Worm (Caenorhabditis elegans) whole organism, L1 larva: ENCODE measurements around the gene mrpl-53.

Source experiments
- C34B4.2 ChIP-seq: sonication (generic microtip); optimal IDR thresholded peaks from 2 replicates; lab custom pipeline; 2017; ENCODE audit warnings: mild to moderate bottlenecking, missing genetic modification characterization, missing compliant biosample characterization
- Y116A8C.19 ChIP-seq: sonication (generic microtip); optimal IDR thresholded peaks from 2 replicates; lab custom pipeline; 2016; ENCODE audit warnings: missing compliant biosample characterization, missing genetic modification characterization, borderline replicate concordance
- aha-1 ChIP-seq: fragments of 150-350 bp; optimal IDR thresholded peaks from 2 replicates; lab custom pipeline; 2014; ENCODE audit warnings: missing biosample characterization, missing genetic modification characterization
- aly-2 ChIP-seq: fragments of 150-350 bp; optimal IDR thresholded peaks from 2 replicates; lab custom pipeline; 2014; ENCODE audit warnings: missing biosample characterization, missing genetic modification characterization
- ama-1 ChIP-seq: fragments of 150-350 bp; optimal IDR thresholded peaks from 2 replicates; lab custom pipeline; 2014
- ceh-63 ChIP-seq: fragments of 200-800 bp; sonication (Bioruptor generic); optimal IDR thresholded peaks from 2 replicates; lab custom pipeline; 2018; ENCODE audit warnings: mild to moderate bottlenecking, missing genetic modification characterization, missing compliant biosample characterization
- ceh-8 ChIP-seq: fragments of 200-800 bp; sonication (Bioruptor generic); optimal IDR thresholded peaks from 2 replicates; lab custom pipeline; 2018; ENCODE audit warnings: mild to moderate bottlenecking, missing genetic modification characterization, moderate library complexity, missing compliant biosample characterization
- ceh-82 ChIP-seq, 3 experiments: fragments of 150-350 bp in 1 of 3; sonication (generic microtip) in 2 of 3; optimal IDR thresholded peaks; 2 replicates each; lab custom pipeline; 2014 to 2017; ENCODE audit warnings: missing biosample characterization in 3 of 3, missing genetic modification characterization in 3 of 3
- ceh-88 ChIP-seq: fragments of 200-800 bp; sonication (Bioruptor generic); IDR thresholded peaks from 2 replicates; pipeline ENCODE4 v1.3.6; 2022; ENCODE audit warnings: missing genetic modification characterization, missing compliant biosample characterization
- ceh-90 ChIP-seq: sonication (generic microtip); optimal IDR thresholded peaks from 2 replicates; lab custom pipeline; 2016; ENCODE audit warnings: missing genetic modification characterization, missing compliant biosample characterization
- dpl-1 ChIP-seq, 3 experiments: fragments of 150-350 bp in 2 of 3; sonication (generic microtip) in 1 of 3; optimal IDR thresholded peaks; 2 replicates each; lab custom pipeline; 2014 to 2017; ENCODE audit warnings: missing biosample characterization in 3 of 3, missing genetic modification characterization in 3 of 3, missing genetic modification reagents in 3 of 3
- dsc-1 ChIP-seq: sonication (generic microtip); optimal IDR thresholded peaks from 2 replicates; lab custom pipeline; 2016; ENCODE audit warnings: mild to moderate bottlenecking, missing genetic modification characterization, missing compliant biosample characterization
- efl-3 ChIP-seq: fragments of 200-800 bp; sonication (Bioruptor generic); optimal IDR thresholded peaks from 2 replicates; lab custom pipeline; 2018; ENCODE audit warnings: mild to moderate bottlenecking, missing genetic modification characterization, missing compliant biosample characterization
- elt-3 ChIP-seq, 6 experiments: fragments of 150-350 bp in 1 of 6; sonication (generic microtip); optimal IDR thresholded peaks; 2 replicates each; lab custom pipeline; 2017 to 2018; ENCODE audit warnings: missing biosample characterization in 6 of 6, missing genetic modification characterization in 6 of 6, inconsistent platforms in 1 of 6
- fkh-10 ChIP-seq: sonication (generic microtip); optimal IDR thresholded peaks from 2 replicates; lab custom pipeline; 2017; ENCODE audit warnings: missing biosample characterization, missing genetic modification reagents, missing genetic modification characterization
- fos-1 ChIP-seq: fragments of 150-350 bp; optimal IDR thresholded peaks from 2 replicates; lab custom pipeline; 2014; ENCODE audit warnings: missing biosample characterization, missing genetic modification characterization
- hlh-17 ChIP-seq: fragments of 200-800 bp; sonication (Bioruptor generic); optimal IDR thresholded peaks from 2 replicates; lab custom pipeline; 2018; ENCODE audit warnings: missing genetic modification characterization, mild to moderate bottlenecking, missing compliant biosample characterization, moderate library complexity, borderline replicate concordance
- hlh-4 ChIP-seq: sonication (generic microtip); optimal IDR thresholded peaks from 2 replicates; lab custom pipeline; 2016; ENCODE audit warnings: mild to moderate bottlenecking, missing genetic modification characterization, missing compliant biosample characterization
- hpl-2 ChIP-seq: fragments of 150-350 bp; optimal IDR thresholded peaks from 2 replicates; lab custom pipeline; 2014; ENCODE audit warnings: missing biosample characterization, missing genetic modification reagents, missing genetic modification characterization
- irx-1 ChIP-seq: sonication (generic microtip); optimal IDR thresholded peaks from 2 replicates; lab custom pipeline; 2016; ENCODE audit warnings: missing genetic modification characterization, missing compliant biosample characterization
- isw-1 ChIP-seq: fragments of 200-800 bp; sonication (Bioruptor generic); IDR thresholded peaks from 2 replicates; pipeline ENCODE4 v1.3.6; 2022; ENCODE audit warnings: missing genetic modification characterization, missing compliant biosample characterization
- jun-1 ChIP-seq: fragments of 150-350 bp; optimal IDR thresholded peaks from 2 replicates; lab custom pipeline; 2014; ENCODE audit warnings: missing biosample characterization, missing genetic modification reagents, missing genetic modification characterization
- lin-13 ChIP-seq: fragments of 150-350 bp; optimal IDR thresholded peaks from 2 replicates; lab custom pipeline; 2014; ENCODE audit warnings: missing biosample characterization, missing genetic modification reagents, missing genetic modification characterization
- lin-15B ChIP-seq: fragments of 150-350 bp; sonication (generic microtip); optimal IDR thresholded peaks from 3 replicates; lab custom pipeline; 2014; ENCODE audit warnings: missing biosample characterization, missing genetic modification characterization
- lin-35 ChIP-seq, 2 experiments: fragments of 150-350 bp; optimal IDR thresholded peaks; 2 replicates each; lab custom pipeline; 2014; ENCODE audit warnings: missing biosample characterization in 2 of 2, missing genetic modification characterization in 2 of 2, missing genetic modification reagents in 2 of 2
- lin-39 ChIP-seq: fragments of 150-350 bp; optimal IDR thresholded peaks from 2 replicates; lab custom pipeline; 2014; ENCODE audit warnings: missing biosample characterization, missing genetic modification reagents, missing genetic modification characterization
- lir-3 ChIP-seq: sonication (generic microtip); optimal IDR thresholded peaks from 2 replicates; lab custom pipeline; 2016; ENCODE audit warnings: mild to moderate bottlenecking, missing genetic modification characterization, moderate library complexity, missing compliant biosample characterization; ENCODE audit not compliant: poor library complexity
- lsy-2 ChIP-seq, 2 experiments: fragments of 150-350 bp; optimal IDR thresholded peaks; 2 replicates each; lab custom pipeline; 2014; ENCODE audit warnings: missing biosample characterization in 2 of 2, missing genetic modification characterization in 2 of 2
- mef-2 ChIP-seq: fragments of 150-350 bp; optimal IDR thresholded peaks from 2 replicates; lab custom pipeline; 2014; ENCODE audit warnings: missing biosample characterization, missing genetic modification characterization
- nhr-12 ChIP-seq: sonication (generic microtip); optimal IDR thresholded peaks from 2 replicates; lab custom pipeline; 2017; ENCODE audit warnings: missing biosample characterization, missing genetic modification characterization
- nhr-19 ChIP-seq: fragments of 200-800 bp; sonication (Bioruptor generic); conservative IDR thresholded peaks from 2 replicates; pipeline ENCODE4 v1.3.6; 2022; ENCODE audit warnings: missing genetic modification characterization, missing compliant biosample characterization
- nhr-71 ChIP-seq: sonication (generic microtip); optimal IDR thresholded peaks from 2 replicates; lab custom pipeline; 2016; ENCODE audit warnings: mild to moderate bottlenecking, missing genetic modification characterization, moderate library complexity, missing compliant biosample characterization
- nhr-90 ChIP-seq: sonication (generic microtip); optimal IDR thresholded peaks from 2 replicates; lab custom pipeline; 2016; ENCODE audit warnings: mild to moderate bottlenecking, missing genetic modification characterization, missing compliant biosample characterization; ENCODE audit not compliant: poor library complexity
- pax-3 ChIP-seq: fragments of 200-800 bp; sonication (Bioruptor generic); optimal IDR thresholded peaks from 2 replicates; lab custom pipeline; 2018; ENCODE audit warnings: mild to moderate bottlenecking, missing genetic modification characterization, moderate library complexity, missing compliant biosample characterization
- pqm-1 ChIP-seq: sonication (generic microtip); optimal IDR thresholded peaks from 3 replicates; lab custom pipeline; 2017; ENCODE audit warnings: missing biosample characterization, missing genetic modification characterization
- snu-23 ChIP-seq: sonication (generic microtip); optimal IDR thresholded peaks from 2 replicates; lab custom pipeline; 2016; ENCODE audit warnings: missing genetic modification characterization, missing compliant biosample characterization
- sptf-1 ChIP-seq: fragments of 150-350 bp; optimal IDR thresholded peaks from 2 replicates; lab custom pipeline; 2014; ENCODE audit warnings: missing biosample characterization, missing genetic modification characterization
- sup-37 ChIP-seq: fragments of 200-800 bp; sonication (Bioruptor generic); optimal IDR thresholded peaks from 2 replicates; lab custom pipeline; 2018; ENCODE audit warnings: mild to moderate bottlenecking, missing genetic modification characterization, missing compliant biosample characterization
- swsn-7 ChIP-seq: sonication (generic microtip); optimal IDR thresholded peaks from 2 replicates; lab custom pipeline; 2016; ENCODE audit warnings: missing genetic modification characterization, missing compliant biosample characterization
- tbx-2 ChIP-seq: sonication (generic microtip); optimal IDR thresholded peaks from 2 replicates; lab custom pipeline; 2016; ENCODE audit warnings: missing genetic modification characterization, missing compliant biosample characterization
- unc-130 ChIP-seq: fragments of 150-350 bp; optimal IDR thresholded peaks from 2 replicates; lab custom pipeline; 2017; ENCODE audit warnings: missing biosample characterization, missing genetic modification characterization, inconsistent platforms
- unc-30 ChIP-seq: sonication (generic microtip); optimal IDR thresholded peaks from 2 replicates; lab custom pipeline; 2017; ENCODE audit warnings: missing biosample characterization, missing genetic modification characterization
- unc-62 ChIP-seq: fragments of 150-350 bp; optimal IDR thresholded peaks from 2 replicates; lab custom pipeline; 2014; ENCODE audit warnings: missing biosample characterization, missing genetic modification reagents, missing genetic modification characterization
- unc-86 ChIP-seq: sonication (generic microtip); optimal IDR thresholded peaks from 2 replicates; lab custom pipeline; 2016; ENCODE audit warnings: missing genetic modification characterization, missing compliant biosample characterization
- vab-15 ChIP-seq: sonication (generic microtip); optimal IDR thresholded peaks from 2 replicates; lab custom pipeline; 2017; ENCODE audit warnings: missing genotype, mild to moderate bottlenecking, missing genetic modification characterization, missing compliant biosample characterization
- xbp-1 ChIP-seq: sonication (generic microtip); optimal IDR thresholded peaks from 2 replicates; lab custom pipeline; 2016; ENCODE audit warnings: missing genetic modification characterization, missing compliant biosample characterization
- zag-1 ChIP-seq: fragments of 150-350 bp; optimal IDR thresholded peaks from 2 replicates; lab custom pipeline; 2014; ENCODE audit warnings: missing biosample characterization, missing genetic modification characterization
- ztf-4 ChIP-seq: fragments of 150-350 bp; optimal IDR thresholded peaks from 2 replicates; lab custom pipeline; 2014; ENCODE audit warnings: missing biosample characterization, missing genetic modification characterization

The mrpl-53 gene

DNA sequence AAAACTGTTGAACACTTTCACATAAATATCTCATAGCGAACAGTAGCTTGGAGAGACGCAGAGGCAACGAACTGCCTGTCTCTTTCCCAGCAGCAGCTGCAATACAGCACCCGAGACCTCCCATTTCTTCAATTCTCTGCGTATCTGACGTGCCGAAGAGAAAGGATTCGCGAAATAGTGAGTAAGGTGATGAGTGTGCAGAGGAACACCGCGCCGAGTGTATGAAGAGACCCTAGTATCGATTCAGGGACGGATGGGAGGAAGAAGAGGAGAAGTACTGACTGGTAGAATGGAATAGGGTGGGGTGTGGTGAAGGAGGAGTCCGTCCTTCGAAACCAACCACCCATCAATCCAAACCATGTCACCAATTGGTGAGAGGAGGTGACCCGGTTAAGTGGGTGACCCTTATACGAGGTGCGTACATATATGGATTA, 48.7 kb downstream of the mrpl-53 start (continued):
- TF ChIP-seq xbp-1 (tag; lab: Kevin White, UChicago) (peak; percentile 55), zag-1 (tag; lab: Kevin White, UChicago) (no peak), unc-62 (GFP tag; lab: Kevin White, UChicago) (no peak), snu-23 (GFP tag; lab: Kevin White, UChicago) (peak; percentile 78), aha-1 (tag; lab: Kevin White, UChicago) (no peak), ceh-88 (GFP tag; lab: Robert Waterston, UW) (no peak), unc-130 (tag; lab: Kevin White, UChicago) (no peak), nhr-19 (GFP tag; lab: Robert Waterston, UW) (peak; percentile 60), vab-15 (tag; lab: Kevin White, UChicago) (peak; percentile 65), C34B4.2 (no peak), swsn-7 (tag; lab: Kevin White, UChicago) (peak; percentile 70), fos-1 (tag; lab: Kevin White, UChicago) (peak; percentile 53), dsc-1 (tag; lab: Kevin White, UChicago) (no peak), aly-2 (tag; lab: Kevin White, UChicago) (no peak), nhr-71 (peak; percentile 83), sup-37 (GFP tag; lab: Kevin White, UChicago) (no peak), ceh-90 (tag; lab: Kevin White, UChicago) (no peak), unc-86 (peak; percentile 52), nhr-90 (tag; lab: Kevin White, UChicago) (peak; percentile 50), ceh-82 (tag; optimal IDR thresholded peaks at IDR 0.05; lab: Kevin White, UChicago) (peak; percentile 37 to 74 (median 44)), irx-1 (tag; lab: Kevin White, UChicago) (peak; percentile 41), Y116A8C.19 (tag; lab: Kevin White, UChicago) (no peak), ceh-63 (no peak), jun-1 (peak; percentile 64), hpl-2 (GFP tag; lab: Kevin White, UChicago) (no peak), nhr-12 (no peak), tbx-2 (peak; percentile 63), fkh-10 (GFP tag; lab: Kevin White, UChicago) (no peak), pqm-1 (tag; lab: Kevin White, UChicago) (no peak), lin-15B (tag; lab: Kevin White, UChicago) (no peak), efl-3 (no peak), elt-3 (tag; optimal IDR thresholded peaks at IDR 0.05; lab: Kevin White, UChicago) (peak in 2 of 6 experiments; percentile 33 to 59), ama-1 (lab: Kevin White, UChicago) (peak; percentile 82), lir-3 (peak; percentile 40), sptf-1 (no peak), dpl-1 (GFP tag; optimal IDR thresholded peaks at IDR 0.05; lab: Kevin White, UChicago) (peak; percentile 40 to 53 (median 50)), lin-13 (GFP tag; lab: Kevin White, UChicago) (peak; percentile 29), isw-1 (GFP tag; lab: Robert Waterston, UW) (peak; percentile 6; the same call in 1 of the 2 replicates), mef-2 (no peak), pax-3 (tag; lab: Kevin White, UChicago) (peak; percentile 34), lsy-2 (tag; optimal IDR thresholded peaks at IDR 0.05; lab: Kevin White, UChicago) (peak; percentile 70 to 82), lin-35 (GFP tag; optimal IDR thresholded peaks at IDR 0.05; lab: Kevin White, UChicago) (peak; percentile 52 to 68), lin-39 (no peak), hlh-17 (GFP tag; lab: Kevin White, UChicago) (no peak), unc-30 (no peak), hlh-4 (no peak), ceh-8 (GFP tag; lab: Kevin White, UChicago) (no peak), ztf-4 (tag; lab: Kevin White, UChicago) (peak; percentile 68)
